Worm (Caenorhabditis elegans): Measurements from ENCODE around the gene Y6E2A.7.

DNA sequence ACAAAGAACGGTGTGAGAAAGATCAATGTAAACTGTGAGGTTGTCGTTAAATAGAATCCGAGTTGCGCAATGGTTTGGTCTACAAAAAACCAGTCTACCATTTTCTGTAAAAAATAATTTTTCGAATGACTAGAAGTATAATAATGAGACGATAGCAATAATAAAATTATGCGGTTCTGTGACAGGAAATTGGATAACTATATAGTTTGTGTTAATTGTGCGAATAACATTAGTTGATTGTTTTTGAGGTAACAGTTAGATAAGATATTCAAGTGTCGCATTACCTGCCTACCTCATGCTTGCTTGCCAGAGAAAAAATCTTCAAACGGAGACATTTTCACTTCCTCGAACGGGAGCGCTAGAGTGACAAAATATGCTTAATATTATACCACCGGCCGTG lies 22.2 kb downstream of the Y6E2A.7 start, which contains the start of gene str-18:
- TF ChIP-seq gei-8 (GFP tag; optimal IDR thresholded peaks at IDR 0.05) (no peak), F49E8.2 (tag; optimal IDR thresholded peaks at IDR 0.05; ENCODE audit: borderline replicate concordance) (no peak), Y48G9A.11 (GFP tag; IDR thresholded peaks at IDR 0.05) (no peak), pha-4 (GFP tag; IDR thresholded peaks at IDR 0.05) (no peak), pha-4 (tag; optimal IDR thresholded peaks at IDR 0.05) (no peak)

Data from whole organism, L4 larva.